Fruit fly (Drosophila melanogaster): Measurements from ENCODE around the gene Kdm5.
A peak's percentile ranks its signal among the peaks of the same experiment; 100 is the strongest.

Kdm5 gene

dm6 chr2L:5981433-5982333 is 17.6 kb downstream of the Kdm5 start, which contains the start of gene eIF4A:
TSS of gene eIF4A (plus strand) at chr2L:5981764.
- no peak for TF ChIP-seq noc (tag; optimal IDR thresholded peaks at IDR 0.05)

- TF ChIP-seq noc (tag; optimal IDR thresholded peaks at IDR 0.05): peak; percentile 33
These were observed 18.4 kb downstream of the Kdm5 start, which contains the start of gene chic for dm6 chr2L:5980862-5981432. TSS of gene chic (minus strand) at chr2L:5981018.

dm6 chr2L:5979957-5980861 is 19.1 kb downstream of the Kdm5 start:
- peak; percentile 47 for TF ChIP-seq noc (tag; optimal IDR thresholded peaks at IDR 0.05)

- TF ChIP-seq noc (tag; optimal IDR thresholded peaks at IDR 0.05): no peak
These were observed 20.3 kb downstream of the Kdm5 start for dm6 chr2L:5979055-5979399.

dm6 chr2L:5978333-5979054 is 20.8 kb downstream of the Kdm5 start:
- TF ChIP-seq noc (tag; optimal IDR thresholded peaks at IDR 0.05): no peak

- no peak for TF ChIP-seq noc (tag; optimal IDR thresholded peaks at IDR 0.05)
These were observed 21.6 kb downstream of the Kdm5 start for dm6 chr2L:5977729-5978078.

- TF ChIP-seq noc (tag; optimal IDR thresholded peaks at IDR 0.05): peak; percentile 36
These were observed 22.1 kb downstream of the Kdm5 start for dm6 chr2L:5977070-5977728.

dm6 chr2L:5975601-5976000 is 23.7 kb downstream of the Kdm5 start:
- TF ChIP-seq noc (tag; optimal IDR thresholded peaks at IDR 0.05): peak; percentile 19

- TF ChIP-seq noc (tag; optimal IDR thresholded peaks at IDR 0.05): no peak
These were observed 24.2 kb downstream of the Kdm5 start for dm6 chr2L:5975025-5975539.

- peak; percentile 34 for TF ChIP-seq noc (tag; optimal IDR thresholded peaks at IDR 0.05)
These were observed 25.2 kb downstream of the Kdm5 start for dm6 chr2L:5974122-5974521.

dm6 chr2L:5972588-5973236 is 26.6 kb downstream of the Kdm5 start:
- TF ChIP-seq noc (tag; optimal IDR thresholded peaks at IDR 0.05): no peak

dm6 chr2L:5972005-5972404 is 27.3 kb downstream of the Kdm5 start:
- peak; percentile 58 for TF ChIP-seq noc (tag; optimal IDR thresholded peaks at IDR 0.05)

- TF ChIP-seq noc (tag; optimal IDR thresholded peaks at IDR 0.05): no peak
These were observed 28.1 kb downstream of the Kdm5 start for dm6 chr2L:5971093-5971808.

dm6 chr2L:5969559-5969958 is 29.7 kb downstream of the Kdm5 start, which contains the start of gene Ucp4B:
TSS of gene Ucp4B (plus strand) at chr2L:5969859.
- no peak for TF ChIP-seq noc (tag; optimal IDR thresholded peaks at IDR 0.05)

Data from whole organism, larva.